Worm (Caenorhabditis elegans): ENCODE data around the gene Y38E10A.9.

- TF ChIP-seq cog-1 (tag; optimal IDR thresholded peaks at IDR 0.05) (no peak), ztf-23 (GFP tag; IDR thresholded peaks at IDR 0.05) (no peak), ztf-29 (GFP tag; IDR thresholded peaks at IDR 0.05) (no peak), klf-2 (GFP tag; conservative IDR thresholded peaks at IDR 0.05) (no peak), flt-1 (GFP tag; IDR thresholded peaks at IDR 0.05) (no peak), tab-1 (GFP tag; IDR thresholded peaks at IDR 0.05) (no peak)
Observed at ce11 chrII:12622843-12623242, 14.1 kb downstream of the Y38E10A.9 start.

Measured in whole organism, midembryonic.